Worm (Caenorhabditis elegans): ENCODE results near the gene EGAP1.1.

ce11 chrIII:5945865-5946264, 8.8 kb upstream of the EGAP1.1 start, which contains the start of gene F25B5.5:
- no peak for TF ChIP-seq hlh-8 (tag; optimal IDR thresholded peaks at IDR 0.05)
- TF ChIP-seq hlh-30 (tag; optimal IDR thresholded peaks at IDR 0.05; ENCODE audit: insufficient read depth): no peak
- no peak for TF ChIP-seq ttx-3 (tag; optimal IDR thresholded peaks at IDR 0.05)
- TF ChIP-seq ceh-31 (tag; optimal IDR thresholded peaks at IDR 0.05): no peak
- TF ChIP-seq ceh-45 (GFP tag; IDR thresholded peaks at IDR 0.05): no peak
- TF ChIP-seq fkh-6 (tag; optimal IDR thresholded peaks at IDR 0.05): no peak
- TF ChIP-seq pag-3 (tag; optimal IDR thresholded peaks at IDR 0.05; ENCODE audit: borderline replicate concordance): no peak
- no peak for TF ChIP-seq ama-1 (optimal IDR thresholded peaks at IDR 0.05)
- TF ChIP-seq pha-4 (tag; optimal IDR thresholded peaks at IDR 0.05): no peak
- no peak for TF ChIP-seq eyg-1 (tag; optimal IDR thresholded peaks at IDR 0.05)
- TF ChIP-seq C38D4.7 (GFP tag; optimal IDR thresholded peaks at IDR 0.05): no peak
- TF ChIP-seq ceh-18 (tag; optimal IDR thresholded peaks at IDR 0.05): no peak
- TF ChIP-seq ceh-19 (GFP tag; optimal IDR thresholded peaks at IDR 0.05): no peak

Data from whole organism, late embryonic.